Fruit fly (Drosophila melanogaster) whole organism, embryonic: ENCODE measurements around the gene CG5810.

ENCODE experiments used
- BtbVII ChIP-seq: fragments of 200-800 bp; sonication (Bioruptor generic); optimal IDR thresholded peaks from 3 replicates; lab custom pipeline; 2017; ENCODE audit warnings: missing biosample characterization, mild to moderate bottlenecking, missing genetic modification characterization
- CG11085 ChIP-seq: fragments of 200-800 bp; sonication (Bioruptor generic); IDR thresholded peaks from 2 replicates; pipeline ENCODE4 v1.3.6; 2022; ENCODE audit warnings: missing biosample characterization, missing genetic modification characterization
- CG11093 ChIP-seq: fragments of 200-800 bp; sonication (Bioruptor generic); IDR thresholded peaks from 3 replicates; pipeline ENCODE4 v1.3.6; 2022; ENCODE audit warnings: missing biosample characterization, missing genetic modification characterization
- CG12071 ChIP-seq: fragments of 200-800 bp; sonication (Bioruptor generic); optimal IDR thresholded peaks from 3 replicates; lab custom pipeline; 2018; ENCODE audit warnings: missing biosample characterization, mild to moderate bottlenecking, missing genetic modification characterization
- CG12236 ChIP-seq: fragments of 200-800 bp; sonication (Bioruptor generic); optimal IDR thresholded peaks from 2 replicates; lab custom pipeline; 2016; ENCODE audit warnings: missing biosample characterization, missing genetic modification characterization
- CG12391 ChIP-seq: fragments of 200-800 bp; sonication (Bioruptor generic); optimal IDR thresholded peaks from 3 replicates; lab custom pipeline; 2018; ENCODE audit warnings: missing biosample characterization, mild to moderate bottlenecking, missing genetic modification characterization, moderate library complexity
- CG12744 ChIP-seq: fragments of 200-800 bp; sonication (Bioruptor generic); optimal IDR thresholded peaks from 2 replicates; lab custom pipeline; 2016; ENCODE audit warnings: missing biosample characterization, missing genetic modification characterization
- CG15601 ChIP-seq: fragments of 200-800 bp; sonication (Bioruptor generic); optimal IDR thresholded peaks from 3 replicates; lab custom pipeline; 2019; ENCODE audit warnings: missing biosample characterization, mild to moderate bottlenecking, missing genetic modification characterization, moderate library complexity
- CG17385 ChIP-seq: fragments of 200-800 bp; sonication (Bioruptor generic); optimal IDR thresholded peaks from 3 replicates; lab custom pipeline; 2018; ENCODE audit warnings: missing biosample characterization, mild to moderate bottlenecking, missing genetic modification characterization
- CG17568 ChIP-seq: fragments of 200-800 bp; sonication (Bioruptor generic); optimal IDR thresholded peaks from 2 replicates; lab custom pipeline; 2018; ENCODE audit warnings: missing biosample characterization, mild to moderate bottlenecking, missing genetic modification characterization, moderate library complexity
- CG2202 ChIP-seq: fragments of 200-800 bp; sonication (Bioruptor generic); optimal IDR thresholded peaks from 2 replicates; lab custom pipeline; 2018; ENCODE audit warnings: missing biosample characterization, mild to moderate bottlenecking, missing genetic modification characterization
- CG31365 ChIP-seq: fragments of 200-800 bp; sonication (Bioruptor generic); optimal IDR thresholded peaks from 2 replicates; lab custom pipeline; 2018; ENCODE audit warnings: missing biosample characterization, mild to moderate bottlenecking, missing genetic modification characterization
- CG3407 ChIP-seq: fragments of 200-800 bp; sonication (Bioruptor generic); optimal IDR thresholded peaks from 2 replicates; lab custom pipeline; 2018; ENCODE audit warnings: missing biosample characterization, mild to moderate bottlenecking, missing genetic modification characterization
- CG4328 ChIP-seq: fragments of 200-800 bp; sonication (Bioruptor generic); optimal IDR thresholded peaks from 3 replicates; lab custom pipeline; 2017; ENCODE audit warnings: missing biosample characterization, missing genetic modification reagents, missing genetic modification characterization
- CG4360 ChIP-seq: fragments of 200-800 bp; sonication (Bioruptor generic); IDR thresholded peaks from 2 replicates; pipeline ENCODE4 v1.3.6; 2022; ENCODE audit warnings: missing biosample characterization, missing genetic modification characterization
- CG6254 ChIP-seq: fragments of 200-800 bp; sonication (Bioruptor generic); optimal IDR thresholded peaks from 3 replicates; lab custom pipeline; 2017; ENCODE audit warnings: mild to moderate bottlenecking, missing biosample characterization, missing genetic modification reagents, missing genetic modification characterization
- CG6791 ChIP-seq: fragments of 200-800 bp; sonication (Bioruptor generic); IDR thresholded peaks from 3 replicates; pipeline ENCODE4 v1.3.6; 2022; ENCODE audit warnings: missing biosample characterization, missing genetic modification characterization; ENCODE audit not compliant: partially characterized antibody
- CG7745 ChIP-seq: fragments of 200-800 bp; sonication (Bioruptor generic); optimal IDR thresholded peaks from 2 replicates; lab custom pipeline; 2018; ENCODE audit warnings: missing biosample characterization, mild to moderate bottlenecking, missing genetic modification characterization, moderate library complexity
- CG7987 ChIP-seq: fragments of 200-800 bp; sonication (Bioruptor generic); optimal IDR thresholded peaks from 2 replicates; lab custom pipeline; 2018; ENCODE audit warnings: missing biosample characterization, mild to moderate bottlenecking, missing genetic modification characterization, moderate library complexity
- CG8924 ChIP-seq: fragments of 200-800 bp; optimal IDR thresholded peaks from 3 replicates; lab custom pipeline; 2019; ENCODE audit warnings: missing biosample characterization, mild to moderate bottlenecking, missing genetic modification characterization, moderate library complexity
- Chrac-16 ChIP-seq: fragments of 200-800 bp; sonication (Bioruptor generic); optimal IDR thresholded peaks from 3 replicates; lab custom pipeline; 2016; ENCODE audit warnings: missing biosample characterization, missing genetic modification characterization
- Dll ChIP-seq: fragments of 200-800 bp; sonication (Bioruptor generic); IDR thresholded peaks from 4 replicates; pipeline ENCODE4 v1.3.6; 2022; ENCODE audit warnings: missing biosample characterization, missing genetic modification characterization; ENCODE audit not compliant: partially characterized antibody
- ERR ChIP-seq: fragments of 200-800 bp; sonication (Bioruptor generic); optimal IDR thresholded peaks from 2 replicates; lab custom pipeline; 2016; ENCODE audit warnings: missing biosample characterization, missing genetic modification characterization
- Lhr ChIP-seq: fragments of 200-800 bp; sonication (Bioruptor generic); optimal IDR thresholded peaks from 3 replicates; lab custom pipeline; 2017; ENCODE audit warnings: mild to moderate bottlenecking, missing biosample characterization, missing genetic modification reagents, missing genetic modification characterization
- Meics ChIP-seq: fragments of 200-800 bp; sonication (Bioruptor generic); optimal IDR thresholded peaks from 2 replicates; lab custom pipeline; 2017; ENCODE audit warnings: missing biosample characterization, mild to moderate bottlenecking, missing genetic modification characterization
- Mes4 ChIP-seq: fragments of 200-800 bp; sonication (Bioruptor generic); optimal IDR thresholded peaks from 2 replicates; lab custom pipeline; 2016; ENCODE audit warnings: missing biosample characterization, missing genetic modification characterization
- Myb ChIP-seq: fragments of 200-800 bp; sonication (Bioruptor generic); optimal IDR thresholded peaks from 2 replicates; lab custom pipeline; 2016; ENCODE audit warnings: missing biosample characterization, missing genetic modification characterization
- NfI ChIP-seq: fragments of 200-800 bp; sonication (Bioruptor generic); optimal IDR thresholded peaks from 3 replicates; lab custom pipeline; 2018; ENCODE audit warnings: missing biosample characterization, mild to moderate bottlenecking, missing genetic modification characterization, moderate library complexity
- Ssrp ChIP-seq: fragments of 200-800 bp; sonication (Bioruptor generic); optimal IDR thresholded peaks from 2 replicates; lab custom pipeline; 2018; ENCODE audit warnings: missing biosample characterization, mild to moderate bottlenecking, missing genetic modification characterization, moderate library complexity
- YL-1 ChIP-seq: fragments of 200-800 bp; sonication (Bioruptor generic); optimal IDR thresholded peaks from 3 replicates; lab custom pipeline; 2017; ENCODE audit warnings: missing biosample characterization, mild to moderate bottlenecking, missing genetic modification characterization
- bsh ChIP-seq, 2 experiments: fragments of 200-800 bp; sonication (Bioruptor generic); optimal IDR thresholded peaks; 2 replicates each; lab custom pipeline; 2017 to 2018; ENCODE audit warnings: mild to moderate bottlenecking in 2 of 2, missing biosample characterization in 2 of 2, missing genetic modification characterization in 2 of 2, moderate library complexity in 1 of 2
- ci ChIP-seq: fragments of 200-800 bp; sonication (Bioruptor generic); IDR thresholded peaks from 3 replicates; pipeline ENCODE4 v1.3.6; 2022; ENCODE audit warnings: missing biosample characterization, missing genetic modification characterization
- disco-r ChIP-seq: fragments of 200-800 bp; sonication (Bioruptor generic); optimal IDR thresholded peaks from 2 replicates; lab custom pipeline; 2016; ENCODE audit warnings: missing biosample characterization, missing genetic modification characterization
- eve ChIP-seq, 2 experiments: fragments of >200 bp; optimal IDR thresholded peaks; 2 replicates each; lab custom pipeline; 2017; ENCODE audit warnings: missing biosample characterization in 2 of 2, missing genetic modification characterization in 2 of 2
- gsb ChIP-seq: fragments of 200-800 bp; sonication (Bioruptor generic); IDR thresholded peaks from 2 replicates; pipeline ENCODE4 v1.3.6; 2022; ENCODE audit warnings: missing biosample characterization, missing genetic modification characterization
- jigr1 ChIP-seq: fragments of 200-800 bp; sonication (Bioruptor generic); IDR thresholded peaks from 3 replicates; pipeline ENCODE4 v1.3.6; 2022; ENCODE audit warnings: missing biosample characterization, missing genetic modification characterization
- kah ChIP-seq: fragments of 200-800 bp; sonication (Bioruptor generic); optimal IDR thresholded peaks from 2 replicates; lab custom pipeline; 2018; ENCODE audit warnings: missing biosample characterization, mild to moderate bottlenecking, missing genetic modification characterization
- kay ChIP-seq: fragments of 200-800 bp; sonication (Bioruptor generic); optimal IDR thresholded peaks from 2 replicates; lab custom pipeline; 2016; ENCODE audit warnings: missing biosample characterization, missing genetic modification characterization
- kni ChIP-seq: fragments of 200-800 bp; sonication (Bioruptor generic); optimal IDR thresholded peaks from 3 replicates; lab custom pipeline; 2017; ENCODE audit warnings: mild to moderate bottlenecking, missing biosample characterization, missing genetic modification reagents, missing genetic modification characterization
- lilli ChIP-seq: fragments of 200-800 bp; sonication (Bioruptor generic); optimal IDR thresholded peaks from 3 replicates; lab custom pipeline; 2016; ENCODE audit warnings: missing biosample characterization, missing genetic modification characterization
- nom ChIP-seq: fragments of 200-800 bp; sonication (Bioruptor generic); optimal IDR thresholded peaks from 2 replicates; lab custom pipeline; 2017; ENCODE audit warnings: missing biosample characterization, missing genetic modification characterization, mild to moderate bottlenecking, moderate library complexity, missing genetic modification reagents
- otp ChIP-seq: fragments of 200-800 bp; sonication (Bioruptor generic); IDR thresholded peaks from 3 replicates; pipeline ENCODE4, ENCODE4 v1.3.6; 2022; ENCODE audit warnings: missing biosample characterization, missing genetic modification characterization
- ttk ChIP-seq: fragments of 200-800 bp; sonication (Bioruptor generic); IDR thresholded peaks from 2 replicates; pipeline ENCODE4 v2.1.2; 2022; ENCODE audit warnings: missing biosample characterization, missing genetic modification characterization
- unpg ChIP-seq: fragments of 200-800 bp; sonication (Bioruptor generic); optimal IDR thresholded peaks from 3 replicates; lab custom pipeline; 2018; ENCODE audit warnings: missing biosample characterization, mild to moderate bottlenecking, missing genetic modification characterization, moderate library complexity

Gene CG5810

dm6 chr3R:21203660-21204499, 40.3 kb downstream of the CG5810 start (continued):
- TF ChIP-seq ci (GFP tag; lab: Robert Waterston, UW) (peak; percentile 93), eve (GFP tag; optimal IDR thresholded peaks at IDR 0.05; lab: Kevin White, UChicago) (peak in 1 of 2 experiments; percentile 26), lilli (GFP tag; lab: Kevin White, UChicago) (no peak), jigr1 (no peak), ERR (GFP tag; lab: Kevin White, UChicago) (no peak), Dll (peak; percentile 22; the same call in 1 of the 4 replicates), CG4360 (GFP tag; lab: Robert Waterston, UW) (peak; percentile 64; the same call in 1 of the 2 replicates), CG7745 (tag; lab: Kevin White, UChicago) (peak; percentile 73), kah (peak; percentile 79), Mes4 (peak; percentile 9), Myb (GFP tag; lab: Kevin White, UChicago) (no peak), CG8924 (tag; lab: Kevin White, UChicago) (no peak), YL-1 (GFP tag; lab: Kevin White, UChicago) (peak; percentile 15), CG12391 (no peak), otp (GFP tag; lab: Robert Waterston, UW) (peak; percentile 75; the same call in 2 of the 3 replicates), unpg (GFP tag; lab: Kevin White, UChicago) (peak; percentile 67), CG31365 (peak; percentile 82), CG6791 (no peak), CG6254 (peak; percentile 64), BtbVII (GFP tag; lab: Kevin White, UChicago) (peak; percentile 49), CG12744 (GFP tag; lab: Kevin White, UChicago) (no peak), NfI (GFP tag; lab: Kevin White, UChicago) (peak; percentile 8), gsb (GFP tag; lab: Robert Waterston, UW) (0 out of 2 replicates have a peak, but pooled peaks have one; percentile 24), CG12236 (GFP tag; lab: Kevin White, UChicago) (peak; percentile 30), kni (GFP tag; lab: Kevin White, UChicago) (peak; percentile 99), disco-r (GFP tag; lab: Kevin White, UChicago) (no peak), Ssrp (tag; lab: Kevin White, UChicago) (no peak), CG17568 (GFP tag; lab: Kevin White, UChicago) (peak; percentile 93), CG11093 (GFP tag; lab: Robert Waterston, UW) (peak; percentile 18; the same call in 1 of the 3 replicates), Chrac-16 (GFP tag; lab: Kevin White, UChicago) (no peak), CG3407 (GFP tag; lab: Kevin White, UChicago) (peak; percentile 84), kay (GFP tag; lab: Kevin White, UChicago) (no peak), bsh (GFP tag; optimal IDR thresholded peaks at IDR 0.05; lab: Kevin White, UChicago) (peak in 1 of 2 experiments; percentile 72), Meics (no peak), CG2202 (tag; lab: Kevin White, UChicago) (peak; percentile 82), ttk (GFP tag; lab: Robert Waterston, UW) (peak; percentile 22; the same call in 1 of the 2 replicates), CG12071 (GFP tag; lab: Kevin White, UChicago) (peak; percentile 85), CG4328 (GFP tag; lab: Kevin White, UChicago) (peak; percentile 81), Lhr (GFP tag; lab: Kevin White, UChicago) (peak; percentile 5), CG15601 (tag; lab: Kevin White, UChicago) (peak; percentile 95), CG17385 (GFP tag; lab: Kevin White, UChicago) (peak; percentile 90), nom (peak; percentile 54), CG7987 (GFP tag; lab: Kevin White, UChicago) (peak; percentile 86), CG11085 (GFP tag; lab: Robert Waterston, UW) (no peak)
- TF ChIP-seq, all 482 proteins: peak for 133
